Worm (Caenorhabditis elegans) whole organism, late embryonic: ENCODE data around the gene Y53F4B.43.

ENCODE experiments used
- F13H6.1 ChIP-seq: sonication (generic microtip); optimal IDR thresholded peaks from 2 replicates; lab custom pipeline; 2016; ENCODE audit warnings: missing genetic modification characterization, missing compliant biosample characterization
- pha-4 ChIP-seq: fragments of 150-350 bp; optimal IDR thresholded peaks from 2 replicates; lab custom pipeline; 2018; ENCODE audit warnings: missing biosample characterization, missing genetic modification reagents, missing genetic modification characterization
- rnt-1 ChIP-seq: sonication (generic microtip); optimal IDR thresholded peaks from 2 replicates; lab custom pipeline; 2016; ENCODE audit warnings: missing genetic modification characterization, missing compliant biosample characterization
- tbx-7 ChIP-seq: sonication (generic microtip); optimal IDR thresholded peaks from 2 replicates; lab custom pipeline; 2016; ENCODE audit warnings: missing genotype, missing genetic modification characterization, missing compliant biosample characterization

DNA sequence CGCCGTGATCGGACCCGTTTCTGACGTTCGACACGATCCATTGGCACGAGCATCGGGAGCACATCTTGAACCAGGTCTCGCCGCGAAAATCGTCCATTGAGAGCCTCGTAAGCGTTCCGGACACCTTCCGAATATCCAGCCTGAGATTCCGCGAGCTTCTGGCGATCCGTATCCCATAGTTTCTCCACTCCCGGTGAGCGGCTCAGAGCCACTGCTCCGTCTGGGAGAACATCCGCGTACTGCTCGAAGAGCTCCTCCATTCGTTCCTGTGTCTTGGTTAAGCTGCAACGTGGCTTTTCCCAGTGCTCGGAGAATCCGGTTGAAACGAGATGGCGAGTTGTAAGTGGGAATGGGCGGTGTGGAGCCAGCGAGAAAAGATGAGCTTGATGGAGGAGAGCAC, 16.8 kb downstream of the Y53F4B.43 start:
- TF ChIP-seq pha-4 (tag; lab: Kevin White, UChicago), result no peak
- TF ChIP-seq F13H6.1, result no peak
- no peak for TF ChIP-seq tbx-7 (tag; lab: Kevin White, UChicago)
- no peak for TF ChIP-seq rnt-1 (tag; lab: Kevin White, UChicago)
